Fruit fly (Drosophila melanogaster): Measurements from ENCODE around the gene Smr.

Smr gene

DNA sequence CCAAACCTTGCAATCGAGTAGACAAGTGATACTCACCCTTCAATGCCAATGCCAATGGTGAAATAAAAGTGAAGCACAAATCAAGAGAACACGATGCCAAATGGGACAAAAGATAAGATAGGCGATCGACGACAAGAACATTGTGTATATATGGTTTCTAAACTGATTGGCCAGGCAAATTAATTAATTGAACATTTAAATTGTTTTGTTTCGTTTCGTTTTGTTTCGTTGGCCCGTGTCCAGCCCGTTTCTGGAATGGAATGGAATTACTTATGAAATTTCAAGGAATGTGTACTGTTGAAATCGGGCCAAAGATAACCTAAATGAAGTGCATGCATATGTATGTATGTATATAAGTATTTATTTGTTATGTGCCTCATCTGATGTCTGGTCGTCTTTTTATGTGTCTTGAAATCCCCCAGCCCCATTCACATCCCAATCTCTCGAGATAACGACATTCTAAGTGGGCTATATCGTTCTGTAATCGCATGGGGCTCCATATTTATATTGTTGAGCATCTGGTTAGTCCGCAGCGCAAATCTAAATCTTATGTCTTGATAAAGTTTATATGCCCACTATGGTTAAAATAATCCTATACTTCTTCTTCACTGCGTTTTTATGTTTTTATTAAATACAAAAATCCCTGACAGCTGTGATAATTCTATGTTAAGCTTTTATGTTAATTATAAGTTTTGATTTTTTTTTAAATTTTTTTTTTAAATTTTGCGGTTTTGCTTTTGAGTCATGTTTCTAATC lies 66.4 kb downstream of the Smr start:
- no peak for TF ChIP-seq slbo (GFP tag; IDR thresholded peaks at IDR 0.05)
- no peak for TF ChIP-seq YL-1 (GFP tag; optimal IDR thresholded peaks at IDR 0.05)
- TF ChIP-seq pb (GFP tag; optimal IDR thresholded peaks at IDR 0.05): no peak
- TF ChIP-seq hkb (optimal IDR thresholded peaks at IDR 0.05): no peak
- TF ChIP-seq hkb (GFP tag; IDR thresholded peaks at IDR 0.05): 0 out of 2 replicates have a peak, but pooled peaks have one; percentile 11
- TF ChIP-seq oc (tag; optimal IDR thresholded peaks at IDR 0.05): no peak
- peak; percentile 95 for TF ChIP-seq pfk (GFP tag; optimal IDR thresholded peaks at IDR 0.05)
- TF ChIP-seq shn (GFP tag; optimal IDR thresholded peaks at IDR 0.05): no peak
- TF ChIP-seq Hr39 (optimal IDR thresholded peaks at IDR 0.05): no peak
- no peak for TF ChIP-seq Usf (GFP tag; optimal IDR thresholded peaks at IDR 0.05)
- TF ChIP-seq sens (GFP tag): peak; percentile 67
- TF ChIP-seq CG7271 (tag; optimal IDR thresholded peaks at IDR 0.05): no peak
- no peak for TF ChIP-seq ATbp (GFP tag; optimal IDR thresholded peaks at IDR 0.05)
- peak; percentile 23 for TF ChIP-seq CG12659 (GFP tag; optimal IDR thresholded peaks at IDR 0.05)
- peak; percentile 2 for TF ChIP-seq dmrt11E (tag; optimal IDR thresholded peaks at IDR 0.05)
- no peak for TF ChIP-seq Elba2 (GFP tag; optimal IDR thresholded peaks at IDR 0.05)
- peak; percentile 13 for TF ChIP-seq grau (tag; optimal IDR thresholded peaks at IDR 0.05)
- peak; percentile 48; the same call in 1 of the 2 replicates for TF ChIP-seq Rfx (GFP tag; IDR thresholded peaks at IDR 0.05)
- no peak for TF ChIP-seq klu (GFP tag; IDR thresholded peaks at IDR 0.05)
- TF ChIP-seq Med (GFP tag): peak; percentile 47
- no peak for TF ChIP-seq CG17829 (tag; optimal IDR thresholded peaks at IDR 0.05)
- TF ChIP-seq stc (GFP tag; IDR thresholded peaks at IDR 0.05): no peak
- TF ChIP-seq CG11504 (tag; optimal IDR thresholded peaks at IDR 0.05): peak; percentile 38
- no peak for TF ChIP-seq Nf-YB (GFP tag; optimal IDR thresholded peaks at IDR 0.05)
- peak; percentile 46 for TF ChIP-seq sd (tag; optimal IDR thresholded peaks at IDR 0.05)
- peak; percentile 16 for TF ChIP-seq Hmr (GFP tag; optimal IDR thresholded peaks at IDR 0.05)
- peak; percentile 26 for TF ChIP-seq CG3281 (GFP tag; optimal IDR thresholded peaks at IDR 0.05)
- peak; percentile 37 for TF ChIP-seq CG18599 (GFP tag; optimal IDR thresholded peaks at IDR 0.05)
- no peak for TF ChIP-seq eyg (GFP tag; optimal IDR thresholded peaks at IDR 0.05)
- TF ChIP-seq nmo (GFP tag; optimal IDR thresholded peaks at IDR 0.05): peak; percentile 3
- TF ChIP-seq CG2712 (tag; optimal IDR thresholded peaks at IDR 0.05): peak; percentile 34
- no peak for TF ChIP-seq CG7963 (GFP tag; IDR thresholded peaks at IDR 0.05; ENCODE audit: partially characterized antibody)
- TF ChIP-seq CG11723 (GFP tag; optimal IDR thresholded peaks at IDR 0.05): no peak
- TF ChIP-seq CG10979 (tag; optimal IDR thresholded peaks at IDR 0.05): peak; percentile 10
- no peak for TF ChIP-seq crc (GFP tag; optimal IDR thresholded peaks at IDR 0.05)
- TF ChIP-seq CG15479 (GFP tag; optimal IDR thresholded peaks at IDR 0.05): no peak
- peak; percentile 15 for TF ChIP-seq unpg (GFP tag; optimal IDR thresholded peaks at IDR 0.05)
- no peak for TF ChIP-seq CG8924 (tag; optimal IDR thresholded peaks at IDR 0.05)
- TF ChIP-seq CG7556 (GFP tag; optimal IDR thresholded peaks at IDR 0.05): peak; percentile 29
- peak; percentile 20 for TF ChIP-seq PHDP (tag; optimal IDR thresholded peaks at IDR 0.05)
- TF ChIP-seq CG18619 (GFP tag; optimal IDR thresholded peaks at IDR 0.05): no peak
- TF ChIP-seq CG3163 (GFP tag; optimal IDR thresholded peaks at IDR 0.05): no peak
- TF ChIP-seq Xbp1 (GFP tag; optimal IDR thresholded peaks at IDR 0.05): peak; percentile 5
- TF ChIP-seq CG13296 (GFP tag; optimal IDR thresholded peaks at IDR 0.05): peak; percentile 35
- TF ChIP-seq CG2678 (tag; optimal IDR thresholded peaks at IDR 0.05): peak; percentile 26
- TF ChIP-seq Sox102F (GFP tag; optimal IDR thresholded peaks at IDR 0.05): peak; percentile 0
- no peak for TF ChIP-seq tx (GFP tag; optimal IDR thresholded peaks at IDR 0.05)
- no peak for TF ChIP-seq ara (GFP tag; IDR thresholded peaks at IDR 0.05)
- no peak for TF ChIP-seq tup (GFP tag; optimal IDR thresholded peaks at IDR 0.05)
- TF ChIP-seq CG4328 (GFP tag; optimal IDR thresholded peaks at IDR 0.05): no peak
